Fruit fly (Drosophila melanogaster) whole organism, embryonic: ENCODE measurements around the gene CG9518.

ENCODE experiments used
- BEAF-32 ChIP-seq: fragments of 200-800 bp; sonication (Bioruptor generic); optimal IDR thresholded peaks from 3 replicates; lab custom pipeline; 2017; ENCODE audit warnings: missing biosample characterization, missing genetic modification characterization, mild to moderate bottlenecking, moderate library complexity, missing genetic modification reagents
- Bteb2 ChIP-seq: fragments of 200-800 bp; sonication (Bioruptor generic); optimal IDR thresholded peaks from 2 replicates; lab custom pipeline; 2016; ENCODE audit warnings: missing biosample characterization, missing genetic modification characterization
- C15 ChIP-seq: fragments of 200-800 bp; sonication (Bioruptor generic); IDR thresholded peaks from 3 replicates; pipeline ENCODE4 v1.3.6; 2022; ENCODE audit warnings: missing biosample characterization, missing genetic modification characterization
- CG12219 ChIP-seq: fragments of 200-800 bp; sonication (Bioruptor generic); optimal IDR thresholded peaks from 3 replicates; lab custom pipeline; 2018; ENCODE audit warnings: missing biosample characterization, mild to moderate bottlenecking, missing genetic modification characterization
- CG15011 ChIP-seq: fragments of 200-800 bp; sonication (Bioruptor generic); optimal IDR thresholded peaks from 3 replicates; lab custom pipeline; 2018; ENCODE audit warnings: missing biosample characterization, mild to moderate bottlenecking, missing genetic modification characterization
- CG16863 ChIP-seq: fragments of 200-800 bp; sonication (Bioruptor generic); optimal IDR thresholded peaks from 3 replicates; lab custom pipeline; 2016; ENCODE audit warnings: missing biosample characterization, missing genetic modification characterization
- CG17186 ChIP-seq: fragments of 200-800 bp; sonication (Bioruptor generic); optimal IDR thresholded peaks from 3 replicates; lab custom pipeline; 2017; ENCODE audit warnings: missing biosample characterization, missing genetic modification reagents, missing genetic modification characterization
- CG18262 ChIP-seq: fragments of 200-800 bp; optimal IDR thresholded peaks from 3 replicates; lab custom pipeline; 2019; ENCODE audit warnings: missing biosample characterization, mild to moderate bottlenecking, missing genetic modification characterization, moderate library complexity
- CG2129 ChIP-seq: fragments of 200-800 bp; sonication (Bioruptor generic); IDR thresholded peaks from 2 replicates; pipeline ENCODE4 v1.3.6; 2022; ENCODE audit warnings: missing biosample characterization, missing genetic modification characterization; ENCODE audit not compliant: partially characterized antibody
- CG31441 ChIP-seq: fragments of 200-800 bp; sonication (Bioruptor generic); IDR thresholded peaks from 2 replicates; pipeline ENCODE4 v1.3.6; 2022; ENCODE audit warnings: missing biosample characterization, missing genetic modification characterization
- CG33213 ChIP-seq: fragments of 200-800 bp; sonication (Bioruptor generic); optimal IDR thresholded peaks from 3 replicates; lab custom pipeline; 2016; ENCODE audit warnings: missing biosample characterization, missing genetic modification characterization
- CG34422 ChIP-seq: fragments of 200-800 bp; sonication (Bioruptor generic); IDR thresholded peaks from 3 replicates; pipeline ENCODE4 v1.3.6; 2022; ENCODE audit warnings: missing biosample characterization, missing genetic modification characterization
- CG3995 ChIP-seq: fragments of 200-800 bp; sonication (Bioruptor generic); optimal IDR thresholded peaks from 3 replicates; lab custom pipeline; 2016; ENCODE audit warnings: missing biosample characterization, missing genetic modification characterization
- CG7786 ChIP-seq: fragments of 200-800 bp; sonication (Bioruptor generic); optimal IDR thresholded peaks from 2 replicates; lab custom pipeline; 2016; ENCODE audit warnings: missing biosample characterization, missing genetic modification characterization
- CG9215 ChIP-seq: fragments of 200-800 bp; sonication (Bioruptor generic); IDR thresholded peaks from 2 replicates; pipeline ENCODE4 v1.3.6; 2022; ENCODE audit warnings: missing biosample characterization, missing genetic modification characterization
- Camta ChIP-seq: fragments of 200-800 bp; sonication (Bioruptor generic); optimal IDR thresholded peaks from 2 replicates; lab custom pipeline; 2016; ENCODE audit warnings: missing biosample characterization, missing genetic modification characterization
- Dbx ChIP-seq: fragments of 200-800 bp; sonication (Bioruptor generic); IDR thresholded peaks from 3 replicates; pipeline ENCODE4 v1.3.6; 2022; ENCODE audit warnings: missing biosample characterization, missing genetic modification characterization
- Dek ChIP-seq: fragments of 200-800 bp; sonication (Bioruptor generic); optimal IDR thresholded peaks from 3 replicates; lab custom pipeline; 2019; ENCODE audit warnings: missing biosample characterization, mild to moderate bottlenecking, missing genetic modification characterization, moderate library complexity
- Fer1 ChIP-seq: fragments of 200-800 bp; sonication (Bioruptor generic); optimal IDR thresholded peaks from 2 replicates; lab custom pipeline; 2017; ENCODE audit warnings: missing biosample characterization, mild to moderate bottlenecking, missing genetic modification characterization
- H2.0 ChIP-seq: fragments of 200-800 bp; sonication (Bioruptor generic); IDR thresholded peaks from 2 replicates; pipeline ENCODE4 v1.3.6; 2022; ENCODE audit warnings: missing biosample characterization, missing genetic modification characterization
- Hmr ChIP-seq: fragments of 200-800 bp; sonication (Bioruptor generic); optimal IDR thresholded peaks from 3 replicates; lab custom pipeline; 2017; ENCODE audit warnings: mild to moderate bottlenecking, missing biosample characterization, missing genetic modification reagents, missing genetic modification characterization
- MTF-1 ChIP-seq: fragments of 200-800 bp; sonication (Bioruptor generic); optimal IDR thresholded peaks from 2 replicates; lab custom pipeline; 2018; ENCODE audit warnings: missing biosample characterization, mild to moderate bottlenecking, missing genetic modification characterization, borderline replicate concordance
- Mes4 ChIP-seq: fragments of 200-800 bp; sonication (Bioruptor generic); optimal IDR thresholded peaks from 2 replicates; lab custom pipeline; 2016; ENCODE audit warnings: missing biosample characterization, missing genetic modification characterization
- Myb ChIP-seq: fragments of 200-800 bp; sonication (Bioruptor generic); optimal IDR thresholded peaks from 2 replicates; lab custom pipeline; 2016; ENCODE audit warnings: missing biosample characterization, missing genetic modification characterization
- Neu2 ChIP-seq: fragments of 200-800 bp; sonication (Bioruptor generic); optimal IDR thresholded peaks from 3 replicates; lab custom pipeline; 2016; ENCODE audit warnings: missing biosample characterization, missing genetic modification characterization, borderline replicate concordance
- Nf-YB ChIP-seq: fragments of 200-800 bp; sonication (Bioruptor generic); optimal IDR thresholded peaks from 3 replicates; lab custom pipeline; 2019; ENCODE audit warnings: missing biosample characterization, mild to moderate bottlenecking, missing genetic modification characterization, moderate library complexity
- Nf-YC ChIP-seq: fragments of 200-800 bp; optimal IDR thresholded peaks from 3 replicates; lab custom pipeline; 2019; ENCODE audit warnings: missing biosample characterization, mild to moderate bottlenecking, missing genetic modification characterization, moderate library complexity
- Stat92E ChIP-seq, 3 experiments: fragments of >200 bp in 2 of 3; fragments of 200-800 bp in 1 of 3; sonication (Bioruptor generic) in 1 of 3; optimal IDR thresholded peaks; 2 replicates each; lab custom pipeline; 2017 to 2019; ENCODE audit warnings: missing biosample characterization in 3 of 3, missing genetic modification characterization in 3 of 3, mild to moderate bottlenecking in 1 of 3, moderate library complexity in 1 of 3
- bowl ChIP-seq: fragments of 200-800 bp; sonication (Bioruptor generic); IDR thresholded peaks from 2 replicates; pipeline ENCODE4 v1.3.6; 2022; ENCODE audit warnings: missing biosample characterization, missing genetic modification characterization
- bsh ChIP-seq, 2 experiments: fragments of 200-800 bp; sonication (Bioruptor generic); optimal IDR thresholded peaks; 2 replicates each; lab custom pipeline; 2017 to 2018; ENCODE audit warnings: mild to moderate bottlenecking in 2 of 2, missing biosample characterization in 2 of 2, missing genetic modification characterization in 2 of 2, moderate library complexity in 1 of 2
- cas ChIP-seq: fragments of 200-800 bp; sonication (Bioruptor generic); IDR thresholded peaks from 2 replicates; pipeline ENCODE4 v1.3.6; 2022; ENCODE audit warnings: missing biosample characterization, missing genetic modification characterization
- chm ChIP-seq: fragments of 200-800 bp; sonication (Bioruptor generic); IDR thresholded peaks from 2 replicates; pipeline ENCODE4 v1.3.6; 2022; ENCODE audit warnings: missing biosample characterization, missing genetic modification characterization
- da ChIP-seq: fragments of 200-800 bp; sonication (Bioruptor generic); optimal IDR thresholded peaks from 2 replicates; lab custom pipeline; 2016; ENCODE audit warnings: missing biosample characterization, missing genetic modification characterization
- gce ChIP-seq: fragments of 200-800 bp; sonication (Bioruptor generic); IDR thresholded peaks from 3 replicates; pipeline ENCODE4 v1.3.6; 2022; ENCODE audit warnings: missing biosample characterization, missing genetic modification characterization
- gfzf ChIP-seq: fragments of 200-800 bp; sonication (Bioruptor generic); optimal IDR thresholded peaks from 2 replicates; lab custom pipeline; 2016; ENCODE audit warnings: missing biosample characterization, mild to moderate bottlenecking, missing genetic modification characterization, moderate library complexity
- ham ChIP-seq: fragments of 200-800 bp; sonication (Bioruptor generic); IDR thresholded peaks from 2 replicates; pipeline ENCODE4 v1.3.6; 2022; ENCODE audit warnings: missing biosample characterization, missing genetic modification characterization
- hkb ChIP-seq, 2 experiments: fragments of 200-800 bp in 1 of 2; fragments of >200 bp in 1 of 2; sonication (Bioruptor generic) in 1 of 2; IDR thresholded peaks in 1 of 2; optimal IDR thresholded peaks in 1 of 2; 2 replicates each; pipeline versions ENCODE4 v1.3.6 to Lab custom; 2017 to 2022; ENCODE audit warnings: missing biosample characterization in 1 of 2, missing genetic modification characterization in 1 of 2
- klu ChIP-seq: fragments of 200-800 bp; sonication (Bioruptor generic); IDR thresholded peaks from 2 replicates; pipeline ENCODE4 v1.3.6; 2022; ENCODE audit warnings: missing biosample characterization, missing genetic modification characterization
- kni ChIP-seq: fragments of 200-800 bp; sonication (Bioruptor generic); optimal IDR thresholded peaks from 3 replicates; lab custom pipeline; 2017; ENCODE audit warnings: mild to moderate bottlenecking, missing biosample characterization, missing genetic modification reagents, missing genetic modification characterization
- lilli ChIP-seq: fragments of 200-800 bp; sonication (Bioruptor generic); optimal IDR thresholded peaks from 3 replicates; lab custom pipeline; 2016; ENCODE audit warnings: missing biosample characterization, missing genetic modification characterization
- mirr ChIP-seq: fragments of 200-800 bp; sonication (Bioruptor generic); optimal IDR thresholded peaks from 3 replicates; lab custom pipeline; 2018; ENCODE audit warnings: missing biosample characterization, mild to moderate bottlenecking, missing genetic modification characterization
- phol ChIP-seq: fragments of 200-800 bp; sonication (Bioruptor generic); optimal IDR thresholded peaks from 3 replicates; lab custom pipeline; 2018; ENCODE audit warnings: missing biosample characterization, mild to moderate bottlenecking, missing genetic modification characterization, moderate library complexity
- pzg ChIP-seq: fragments of 200-800 bp; sonication (Bioruptor generic); optimal IDR thresholded peaks from 3 replicates; lab custom pipeline; 2018; ENCODE audit warnings: missing biosample characterization, mild to moderate bottlenecking, missing genetic modification characterization, moderate library complexity
- rib ChIP-seq: fragments of 200-800 bp; sonication (Bioruptor generic); IDR thresholded peaks from 2 replicates; pipeline ENCODE4 v1.3.6; 2022; ENCODE audit warnings: missing biosample characterization, missing genetic modification characterization
- ro ChIP-seq: fragments of 200-800 bp; sonication (Bioruptor generic); IDR thresholded peaks from 2 replicates; pipeline ENCODE4 v1.3.6; 2022; ENCODE audit warnings: missing biosample characterization, missing genetic modification characterization
- seq ChIP-seq: fragments of 200-800 bp; sonication (Bioruptor generic); IDR thresholded peaks from 2 replicates; pipeline ENCODE4 v1.3.6; 2022; ENCODE audit warnings: missing biosample characterization, missing genetic modification characterization
- sob ChIP-seq: fragments of 200-800 bp; sonication (Bioruptor generic); IDR thresholded peaks from 2 replicates; pipeline ENCODE4 v1.3.6; 2022; ENCODE audit warnings: missing biosample characterization, missing genetic modification characterization
- tio ChIP-seq: fragments of 200-800 bp; sonication (Bioruptor generic); optimal IDR thresholded peaks from 2 replicates; lab custom pipeline; 2017; ENCODE audit warnings: missing biosample characterization, missing genetic modification characterization, inconsistent platforms
- tna ChIP-seq: fragments of 200-800 bp; sonication (Bioruptor generic); IDR thresholded peaks from 2 replicates; pipeline ENCODE4 v1.3.6; 2022; ENCODE audit warnings: missing biosample characterization, missing genetic modification characterization; ENCODE audit not compliant: partially characterized antibody
- zen ChIP-seq: fragments of 200-800 bp; sonication (Bioruptor generic); optimal IDR thresholded peaks from 3 replicates; lab custom pipeline; 2018; ENCODE audit warnings: missing biosample characterization, mild to moderate bottlenecking, missing genetic modification characterization, moderate library complexity

Gene CG9518

DNA sequence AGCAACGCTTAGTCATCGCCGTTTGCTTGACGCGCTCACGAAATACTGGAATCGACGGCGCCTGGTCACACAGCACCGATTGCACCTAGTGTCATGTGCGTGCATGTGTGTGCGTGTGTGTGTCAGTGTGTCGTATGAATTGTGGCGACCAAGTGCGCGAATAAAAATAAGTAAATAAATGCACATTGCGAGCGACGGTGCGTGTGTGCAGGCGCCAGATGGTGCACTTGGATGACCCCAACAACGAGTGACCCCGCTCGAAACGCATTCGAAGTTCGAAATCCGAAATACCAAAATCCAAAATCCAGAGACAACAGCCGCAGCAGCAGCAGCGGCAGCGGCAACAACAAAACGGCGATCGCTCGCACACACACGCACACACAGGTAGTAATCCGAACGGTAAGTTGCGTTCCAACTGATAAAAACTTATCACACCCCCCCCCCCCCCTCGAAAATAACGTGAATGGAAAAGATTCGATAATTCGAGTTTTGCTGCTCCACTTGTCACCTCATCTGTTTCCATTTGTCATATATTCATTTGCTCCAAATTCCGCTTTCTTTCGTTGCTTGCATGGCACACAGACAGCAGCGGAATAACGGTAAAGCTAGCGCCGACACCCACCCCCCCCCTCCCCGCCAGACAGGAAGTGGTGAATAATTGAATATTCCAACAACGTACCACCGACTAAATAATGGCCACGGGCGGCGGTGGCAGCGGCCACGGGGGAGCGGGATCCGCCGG lies 38.2 kb downstream of the CG9518 start, which contains the start of gene CG14411 (continued):
- TF ChIP-seq ham (GFP tag; lab: Robert Waterston, UW) (no peak), ro (GFP tag; lab: Robert Waterston, UW) (no peak), CG16863 (GFP tag; lab: Kevin White, UChicago) (no peak), bowl (no peak), Neu2 (GFP tag; lab: Kevin White, UChicago) (no peak), CG15011 (no peak), Dek (tag; lab: Kevin White, UChicago) (no peak), Hmr (no peak), rib (GFP tag; lab: Robert Waterston, UW) (no peak), CG2129 (GFP tag; lab: Robert Waterston, UW) (no peak), pzg (GFP tag; lab: Kevin White, UChicago) (peak; percentile 79), bsh (GFP tag; optimal IDR thresholded peaks at IDR 0.05; lab: Kevin White, UChicago) (no peak), Bteb2 (GFP tag; lab: Kevin White, UChicago) (no peak), chm (GFP tag; lab: Robert Waterston, UW) (no peak), Mes4 (GFP tag; lab: Kevin White, UChicago) (no peak), MTF-1 (no peak), Dbx (GFP tag; lab: Robert Waterston, UW) (no peak), Camta (GFP tag; lab: Kevin White, UChicago) (no peak), CG7786 (GFP tag; lab: Kevin White, UChicago) (no peak), CG34422 (GFP tag; lab: Robert Waterston, UW) (peak; percentile 66; the same call in 2 of the 3 replicates), CG9215 (GFP tag; lab: Robert Waterston, UW) (no peak), CG12219 (GFP tag; lab: Kevin White, UChicago) (no peak), CG3995 (GFP tag; lab: Kevin White, UChicago) (peak; percentile 2), BEAF-32 (GFP tag; lab: Kevin White, UChicago) (no peak), CG31441 (GFP tag; lab: Robert Waterston, UW) (no peak), CG18262 (tag; lab: Kevin White, UChicago) (no peak), sob (GFP tag; lab: Robert Waterston, UW) (no peak), Stat92E (GFP tag; optimal IDR thresholded peaks at IDR 0.05; lab: Kevin White, UChicago) (no peak), phol (tag; lab: Kevin White, UChicago) (no peak), zen (tag; lab: Kevin White, UChicago) (peak; percentile 16), gce (GFP tag; lab: Robert Waterston, UW) (no peak), klu (GFP tag; lab: Robert Waterston, UW) (no peak), lilli (no peak), Fer1 (no peak), CG17186 (GFP tag; lab: Kevin White, UChicago) (peak; percentile 7), gfzf (GFP tag; lab: Kevin White, UChicago) (peak; percentile 78), Nf-YC (tag; lab: Kevin White, UChicago) (no peak), kni (GFP tag; lab: Kevin White, UChicago) (peak; percentile 69), hkb (optimal IDR thresholded peaks at IDR 0.05; lab: Kevin White, UChicago) (no peak), hkb (GFP tag; IDR thresholded peaks at IDR 0.05; lab: Robert Waterston, UW) (no peak), Myb (GFP tag; lab: Kevin White, UChicago) (no peak), Nf-YB (GFP tag; lab: Kevin White, UChicago) (no peak), mirr (GFP tag; lab: Kevin White, UChicago) (no peak), da (GFP tag; lab: Kevin White, UChicago) (no peak), tio (no peak), seq (GFP tag; lab: Robert Waterston, UW) (no peak), H2.0 (GFP tag; lab: Robert Waterston, UW) (no peak), CG33213 (GFP tag; lab: Kevin White, UChicago) (no peak), tna (GFP tag; lab: Robert Waterston, UW) (no peak), cas (no peak), C15 (GFP tag; lab: Robert Waterston, UW) (no peak)
